Fruit fly (Drosophila melanogaster): ENCODE data around the gene nerfin-2.

dm6 chr3R:10081469-10082111 is 10.7 kb downstream of the nerfin-2 start:
- TF ChIP-seq psq (optimal IDR thresholded peaks at IDR 0.05): no peak
- TF ChIP-seq EcR (GFP tag; optimal IDR thresholded peaks at IDR 0.05): no peak
- no peak for TF ChIP-seq usp (GFP tag; optimal IDR thresholded peaks at IDR 0.05)

Measured in whole organism.